Fruit fly (Drosophila melanogaster): ENCODE measurements around the gene CG42590.

- TF ChIP-seq nom (GFP tag; optimal IDR thresholded peaks at IDR 0.05) (no peak), sug (tag; optimal IDR thresholded peaks at IDR 0.05) (no peak), row (GFP tag; IDR thresholded peaks at IDR 0.05) (no peak), emc (GFP tag; optimal IDR thresholded peaks at IDR 0.05) (no peak), grau (tag; optimal IDR thresholded peaks at IDR 0.05) (peak; percentile 42), twi (tag; optimal IDR thresholded peaks at IDR 0.05) (no peak), pfk (GFP tag; optimal IDR thresholded peaks at IDR 0.05) (no peak), Sin3A (optimal IDR thresholded peaks at IDR 0.05) (no peak), Stat92E (GFP tag; optimal IDR thresholded peaks at IDR 0.05) (peak in 1 of 3 experiments; percentile 65), fd3F (GFP tag; optimal IDR thresholded peaks at IDR 0.05) (no peak)
Observed at dm6 chr3L:8037693-8038092, 31.4 kb downstream of the CG42590 start.

Measured in whole organism, embryonic.